Worm (Caenorhabditis elegans): Measurements from ENCODE around the gene vars-1.

ce11 chrV:7994570-7994969 is 36.6 kb upstream of the vars-1 start, which contains the start of gene ceh-76:
- no peak for TF ChIP-seq ztf-4 (tag; optimal IDR thresholded peaks at IDR 0.05)
- TF ChIP-seq nhr-76 (tag; optimal IDR thresholded peaks at IDR 0.05): no peak
- no peak for TF ChIP-seq fkh-10 (GFP tag; optimal IDR thresholded peaks at IDR 0.05)
- no peak for TF ChIP-seq lin-39 (tag; optimal IDR thresholded peaks at IDR 0.05)
- TF ChIP-seq ztf-11 (tag; optimal IDR thresholded peaks at IDR 0.05): no peak
- TF ChIP-seq fos-1 (tag; optimal IDR thresholded peaks at IDR 0.05): no peak
- TF ChIP-seq ceh-9 (tag; optimal IDR thresholded peaks at IDR 0.05): no peak
- TF ChIP-seq nhr-12 (tag; optimal IDR thresholded peaks at IDR 0.05): no peak
- TF ChIP-seq pqm-1 (tag; optimal IDR thresholded peaks at IDR 0.05): no peak
- TF ChIP-seq tbx-2 (tag; optimal IDR thresholded peaks at IDR 0.05): no peak
